Worm (Caenorhabditis elegans): Measurements from ENCODE around the gene zgpa-1.

DNA sequence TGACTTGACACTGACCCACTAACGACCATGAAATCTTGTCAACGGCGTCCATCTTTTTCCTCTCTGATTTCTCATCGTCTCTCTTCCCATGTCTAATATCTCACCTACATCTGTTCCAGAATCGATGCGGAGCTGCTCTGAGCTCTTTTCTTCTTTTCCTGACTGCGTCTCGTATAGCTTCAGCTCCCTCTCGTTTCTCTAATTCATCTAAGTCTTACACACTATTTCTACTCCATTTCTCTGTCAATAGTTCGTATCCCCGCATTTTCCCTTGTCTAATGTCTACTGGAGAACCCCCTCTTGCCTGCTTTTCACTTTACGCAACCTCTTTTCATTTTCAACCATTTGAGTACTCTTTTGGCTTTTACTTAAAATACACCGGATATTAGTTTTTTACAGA is 5.2 kb upstream of the zgpa-1 start, which contains the start of gene ric-3:
- TF ChIP-seq ama-1 (optimal IDR thresholded peaks at IDR 0.05) (no peak), elt-2 (tag; optimal IDR thresholded peaks at IDR 0.05) (no peak), pha-4 (tag; optimal IDR thresholded peaks at IDR 0.05) (peak; percentile 51), R02D3.7 (tag; optimal IDR thresholded peaks at IDR 0.05) (no peak), aly-2 (tag; optimal IDR thresholded peaks at IDR 0.05) (no peak), pqm-1 (tag; optimal IDR thresholded peaks at IDR 0.05) (no peak), snpc-4 (tag; optimal IDR thresholded peaks at IDR 0.05) (peak; percentile 40), daf-12 (tag; optimal IDR thresholded peaks at IDR 0.05) (no peak), unc-62 (GFP tag; optimal IDR thresholded peaks at IDR 0.05) (peak; percentile 44), fkh-10 (GFP tag; optimal IDR thresholded peaks at IDR 0.05) (no peak), tbx-2 (tag; optimal IDR thresholded peaks at IDR 0.05) (no peak), nhr-76 (tag; optimal IDR thresholded peaks at IDR 0.05) (no peak), ztf-4 (tag; optimal IDR thresholded peaks at IDR 0.05) (no peak), nhr-28 (tag; optimal IDR thresholded peaks at IDR 0.05) (no peak)

Measured in whole organism, L3 larva.